Worm (Caenorhabditis elegans): ENCODE data around the gene twk-20.

twk-20 gene

DNA sequence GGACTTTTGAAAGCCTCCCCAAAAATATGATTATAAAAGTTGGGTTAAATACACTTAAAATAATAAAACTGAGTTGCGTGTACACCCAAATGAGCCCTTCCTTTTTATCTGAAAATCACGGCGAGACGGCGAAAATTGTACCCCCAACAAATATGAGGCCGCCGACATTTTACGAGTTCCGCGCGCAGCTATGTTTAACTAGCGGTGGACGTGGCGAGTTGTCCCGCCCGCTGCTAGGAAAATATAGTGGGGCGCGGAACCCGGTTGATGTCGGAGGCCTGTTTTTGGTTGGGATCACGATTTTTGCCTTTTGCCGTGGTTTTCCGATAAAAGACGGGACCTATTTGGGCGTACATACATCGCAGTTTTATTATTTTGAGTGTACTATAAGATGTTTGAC is 6.6 kb upstream of the twk-20 start:
- TF ChIP-seq snpc-4 (tag; optimal IDR thresholded peaks at IDR 0.05), result peak; percentile 82
- no peak for TF ChIP-seq ztf-4 (tag; optimal IDR thresholded peaks at IDR 0.05)

DNA sequence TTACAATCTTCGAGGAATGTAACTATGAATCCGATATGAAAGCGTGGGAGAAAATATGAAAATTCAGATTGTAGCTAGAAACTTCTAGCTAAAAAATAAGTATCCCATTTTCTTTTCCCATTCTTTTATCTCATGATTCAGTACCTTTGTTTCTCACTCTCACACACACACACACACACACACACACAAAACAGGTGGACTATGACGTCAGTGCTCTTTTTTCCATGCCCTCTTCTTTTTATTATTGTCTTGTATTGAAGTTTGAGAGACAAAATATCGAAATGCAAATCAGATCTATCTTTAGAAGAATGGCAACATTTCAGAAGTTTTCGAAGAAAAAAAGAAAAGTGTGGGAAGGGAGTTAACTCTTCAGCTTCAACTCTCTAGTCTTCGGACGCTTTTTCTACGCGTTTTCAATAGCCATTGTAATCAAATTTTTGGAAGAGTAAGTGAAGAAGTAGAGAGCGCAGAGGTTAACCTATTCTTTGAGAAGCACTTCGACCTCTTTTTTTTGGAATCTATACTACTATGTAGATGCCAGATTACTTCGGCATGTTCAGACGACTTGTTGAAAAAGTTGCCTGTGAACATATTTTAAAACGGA is 5.7 kb upstream of the twk-20 start:
- peak; percentile 56 for TF ChIP-seq rnt-1 (tag; optimal IDR thresholded peaks at IDR 0.05)
- no peak for TF ChIP-seq vab-15 (tag; optimal IDR thresholded peaks at IDR 0.05)
- TF ChIP-seq lin-14 (GFP tag; optimal IDR thresholded peaks at IDR 0.05), result peak; percentile 61
- TF ChIP-seq swsn-7 (tag; optimal IDR thresholded peaks at IDR 0.05), result no peak
- no peak for TF ChIP-seq mdl-1 (tag; optimal IDR thresholded peaks at IDR 0.05)
- TF ChIP-seq dsc-1 (tag; optimal IDR thresholded peaks at IDR 0.05), result no peak
- TF ChIP-seq egl-27 (tag; optimal IDR thresholded peaks at IDR 0.05), result no peak
- no peak for TF ChIP-seq C34B4.2 (tag; optimal IDR thresholded peaks at IDR 0.05)
- peak; percentile 33; the same call in 1 of the 2 replicates for TF ChIP-seq nhr-19 (GFP tag; conservative IDR thresholded peaks at IDR 0.05)
- no peak for TF ChIP-seq unc-86 (tag; optimal IDR thresholded peaks at IDR 0.05)
- peak; percentile 52 for TF ChIP-seq nhr-71 (tag; optimal IDR thresholded peaks at IDR 0.05)
- TF ChIP-seq lsy-2 (tag; optimal IDR thresholded peaks at IDR 0.05), result peak; percentile 2 to 13
- no peak for TF ChIP-seq pag-3 (tag; optimal IDR thresholded peaks at IDR 0.05; ENCODE audit: borderline replicate concordance, insufficient read depth)
- TF ChIP-seq pax-3 (tag; optimal IDR thresholded peaks at IDR 0.05), result no peak
- peak; percentile 13 for TF ChIP-seq snu-23 (GFP tag; optimal IDR thresholded peaks at IDR 0.05)
- no peak for TF ChIP-seq jun-1 (tag; optimal IDR thresholded peaks at IDR 0.05)
- peak; percentile 65 for TF ChIP-seq fkh-10 (GFP tag; optimal IDR thresholded peaks at IDR 0.05)
- no peak for TF ChIP-seq aha-1 (tag; optimal IDR thresholded peaks at IDR 0.05)
- no peak for TF ChIP-seq blmp-1 (tag; optimal IDR thresholded peaks at IDR 0.05)

DNA sequence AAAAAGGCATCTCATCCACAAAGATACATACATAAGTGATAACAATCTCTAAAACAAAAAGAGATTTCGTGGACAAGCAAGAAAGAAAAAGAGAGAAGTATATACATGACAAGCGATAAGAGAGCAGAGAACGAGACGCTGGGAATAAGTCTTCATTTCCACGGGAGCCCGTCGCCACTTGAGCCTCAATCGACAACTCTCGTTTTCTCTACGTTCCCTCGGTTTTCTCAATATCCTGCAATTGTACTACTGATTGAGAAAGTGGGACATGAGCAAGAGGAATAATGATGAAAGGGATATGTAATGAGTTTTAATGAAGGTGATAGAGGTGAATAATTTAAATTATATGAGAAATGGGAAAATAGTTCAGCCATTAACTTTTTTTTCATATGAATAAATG is 2.2 kb upstream of the twk-20 start:
- TF ChIP-seq sox-4 (tag; optimal IDR thresholded peaks at IDR 0.05) (no peak), mef-2 (tag; optimal IDR thresholded peaks at IDR 0.05) (no peak), nhr-90 (tag; optimal IDR thresholded peaks at IDR 0.05; ENCODE audit: poor library complexity) (no peak), snu-23 (GFP tag; optimal IDR thresholded peaks at IDR 0.05) (peak; percentile 22), nhr-76 (tag; optimal IDR thresholded peaks at IDR 0.05) (no peak), fkh-4 (tag; optimal IDR thresholded peaks at IDR 0.05; ENCODE audit: borderline replicate concordance) (no peak), isw-1 (GFP tag; IDR thresholded peaks at IDR 0.05) (no peak), nhr-71 (tag; optimal IDR thresholded peaks at IDR 0.05) (peak; percentile 41), swsn-7 (tag; optimal IDR thresholded peaks at IDR 0.05) (no peak), rnt-1 (tag; optimal IDR thresholded peaks at IDR 0.05) (peak; percentile 58), lin-14 (GFP tag; optimal IDR thresholded peaks at IDR 0.05) (peak; percentile 30), nhr-47 (tag; optimal IDR thresholded peaks at IDR 0.05) (no peak), tlp-1 (tag; optimal IDR thresholded peaks at IDR 0.05) (no peak), lsy-2 (tag; optimal IDR thresholded peaks at IDR 0.05) (peak in 1 of 2 experiments; percentile 9), fkh-10 (GFP tag; optimal IDR thresholded peaks at IDR 0.05) (no peak)

DNA sequence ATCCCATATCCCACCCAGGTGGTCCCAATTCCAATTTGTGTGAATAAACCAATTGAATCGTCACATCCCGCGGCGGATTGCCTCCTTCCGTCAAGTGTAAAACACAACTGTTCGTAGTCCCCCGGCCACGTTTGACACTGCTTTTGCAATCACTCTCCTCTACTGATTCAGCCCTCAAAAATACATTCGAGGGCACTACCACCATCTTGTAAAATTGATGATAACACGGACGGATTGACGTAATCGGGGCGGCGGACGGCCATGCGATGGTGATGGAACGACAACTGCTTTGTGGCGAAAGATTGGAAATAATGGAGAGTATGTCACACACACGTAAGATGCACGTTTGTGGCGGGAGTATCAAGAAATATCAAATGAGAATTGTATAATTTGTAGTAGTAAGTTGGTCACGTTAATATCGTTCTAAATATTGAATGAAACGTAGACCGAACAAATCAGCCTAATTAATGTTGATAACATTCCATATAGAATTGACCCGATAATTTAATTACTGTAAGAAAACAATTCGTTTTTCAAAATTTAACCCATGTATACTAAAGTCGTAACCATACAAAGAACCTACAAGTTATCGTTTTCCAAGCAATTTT is 1.2 kb upstream of the twk-20 start:
- TF ChIP-seq nhr-19 (GFP tag; conservative IDR thresholded peaks at IDR 0.05), result peak; percentile 37
- peak; percentile 3 for TF ChIP-seq skn-1 (tag; optimal IDR thresholded peaks at IDR 0.05)
- TF ChIP-seq snu-23 (GFP tag; optimal IDR thresholded peaks at IDR 0.05), result peak; percentile 42
- TF ChIP-seq rnt-1 (tag; optimal IDR thresholded peaks at IDR 0.05), result peak; percentile 83
- no peak for TF ChIP-seq fkh-4 (tag; optimal IDR thresholded peaks at IDR 0.05; ENCODE audit: borderline replicate concordance)
- peak; percentile 38 for TF ChIP-seq unc-130 (tag; optimal IDR thresholded peaks at IDR 0.05)
- TF ChIP-seq ztf-4 (tag; optimal IDR thresholded peaks at IDR 0.05), result no peak
- no peak for TF ChIP-seq efl-1 (optimal IDR thresholded peaks at IDR 0.05)
- no peak for TF ChIP-seq efl-1 (GFP tag; optimal IDR thresholded peaks at IDR 0.05 in 1 of 2)
- peak; percentile 21 for TF ChIP-seq nhr-20 (tag; optimal IDR thresholded peaks at IDR 0.05)
- peak; percentile 87 for TF ChIP-seq lin-14 (GFP tag; optimal IDR thresholded peaks at IDR 0.05)
- no peak for TF ChIP-seq efl-3 (GFP tag; optimal IDR thresholded peaks at IDR 0.05)
- TF ChIP-seq lsy-2 (tag; optimal IDR thresholded peaks at IDR 0.05), result peak in 1 of 2 experiments; percentile 21
- peak in 1 of 2 experiments; percentile 3 for TF ChIP-seq mdl-1 (tag; optimal IDR thresholded peaks at IDR 0.05)
- TF ChIP-seq egl-27 (tag; optimal IDR thresholded peaks at IDR 0.05), result no peak
- peak; percentile 66 for TF ChIP-seq nhr-71 (tag; optimal IDR thresholded peaks at IDR 0.05)
- peak; percentile 24 for TF ChIP-seq swsn-7 (tag; optimal IDR thresholded peaks at IDR 0.05)
- no peak for TF ChIP-seq alr-1 (tag; optimal IDR thresholded peaks at IDR 0.05; ENCODE audit: borderline replicate concordance)

All from whole organism, L1 larva.